Worm (Caenorhabditis elegans) whole organism, young adult: Measurements from ENCODE around the gene dpy-17.

Experiments used
- B0019.2 ChIP-seq: fragments of 200-800 bp; sonication (Bioruptor generic); conservative IDR thresholded peaks from 2 replicates; pipeline ENCODE4 v1.3.6; 2022; ENCODE audit warnings: missing genetic modification reagents, missing genetic modification characterization, missing compliant biosample characterization
- B0035.1 ChIP-seq: sonication (generic microtip); optimal IDR thresholded peaks from 2 replicates; lab custom pipeline; 2016; ENCODE audit warnings: missing genetic modification characterization, mild to moderate bottlenecking, missing compliant biosample characterization, missing genotype, missing genetic modification reagents
- D2030.7 ChIP-seq: fragments of 200-800 bp; sonication (Bioruptor generic); IDR thresholded peaks from 2 replicates; pipeline ENCODE4 v1.3.6; 2022; ENCODE audit warnings: missing genetic modification reagents, missing genetic modification characterization, missing compliant biosample characterization
- F23B12.7 ChIP-seq: sonication (generic microtip); optimal IDR thresholded peaks from 2 replicates; lab custom pipeline; 2017; ENCODE audit warnings: missing genetic modification characterization, mild to moderate bottlenecking, missing compliant biosample characterization, antibody characterized with exemption, moderate library complexity; ENCODE audit not compliant: insufficient read depth
- F52B5.7 ChIP-seq: sonication (generic microtip); optimal IDR thresholded peaks from 2 replicates; lab custom pipeline; 2016; ENCODE audit warnings: mild to moderate bottlenecking, missing genetic modification characterization, missing compliant biosample characterization
- F57A8.1 ChIP-seq: fragments of 200-800 bp; sonication (Bioruptor generic); optimal IDR thresholded peaks from 2 replicates; lab custom pipeline; 2018; ENCODE audit warnings: mild to moderate bottlenecking, missing genetic modification characterization, moderate library complexity, missing compliant biosample characterization
- F57C9.4 ChIP-seq: sonication (generic microtip); optimal IDR thresholded peaks from 2 replicates; lab custom pipeline; 2017; ENCODE audit warnings: mild to moderate bottlenecking, missing genetic modification characterization, missing compliant biosample characterization
- K11D2.4 ChIP-seq: fragments of 200-800 bp; sonication (Bioruptor generic); IDR thresholded peaks from 2 replicates; pipeline ENCODE4 v1.3.6; 2022; ENCODE audit warnings: missing genetic modification reagents, missing genetic modification characterization, missing compliant biosample characterization
- Y56A3A.18 ChIP-seq: fragments of 200-800 bp; sonication (Bioruptor generic); IDR thresholded peaks from 2 replicates; pipeline ENCODE4 v1.3.6; 2022; ENCODE audit warnings: missing genetic modification reagents, missing genetic modification characterization, missing compliant biosample characterization
- ZK185.1 ChIP-seq: sonication (generic microtip); optimal IDR thresholded peaks from 2 replicates; lab custom pipeline; 2016; ENCODE audit warnings: mild to moderate bottlenecking, missing genetic modification characterization, missing compliant biosample characterization; ENCODE audit not compliant: poor library complexity, severe bottlenecking
- aptf-2 ChIP-seq: fragments of 200-800 bp; sonication (Bioruptor generic); conservative IDR thresholded peaks from 2 replicates; pipeline ENCODE4 v1.3.6; 2022; ENCODE audit warnings: missing genetic modification reagents, missing genetic modification characterization, missing compliant biosample characterization
- atf-7 ChIP-seq: sonication (generic microtip); optimal IDR thresholded peaks from 2 replicates; lab custom pipeline; 2017; ENCODE audit warnings: mild to moderate bottlenecking, missing genetic modification characterization, missing compliant biosample characterization
- attf-3 ChIP-seq: fragments of 200-800 bp; sonication (Bioruptor generic); conservative IDR thresholded peaks from 2 replicates; pipeline ENCODE4 v1.3.6; 2022; ENCODE audit warnings: missing genetic modification reagents, missing genetic modification characterization, missing compliant biosample characterization
- attf-6 ChIP-seq: fragments of 200-800 bp; sonication (Bioruptor generic); IDR thresholded peaks from 2 replicates; pipeline ENCODE4 v1.3.6; 2022; ENCODE audit warnings: missing genetic modification reagents, missing genetic modification characterization, missing compliant biosample characterization
- cebp-1 ChIP-seq, 2 experiments: fragments of 200-800 bp in 1 of 2; sonication (Bioruptor generic) in 1 of 2; sonication (generic microtip) in 1 of 2; IDR thresholded peaks in 1 of 2; optimal IDR thresholded peaks in 1 of 2; 2 replicates each; pipeline versions ENCODE4 v1.3.6 to Lab custom; 2017 to 2022; ENCODE audit warnings: missing compliant biosample characterization in 2 of 2, missing genetic modification characterization in 2 of 2, mild to moderate bottlenecking in 1 of 2, missing genetic modification reagents in 1 of 2, moderate library complexity in 1 of 2
- cebp-2 ChIP-seq: fragments of 200-800 bp; sonication (Bioruptor generic); IDR thresholded peaks from 2 replicates; pipeline ENCODE4 v1.3.6; 2022; ENCODE audit warnings: missing genetic modification characterization, missing compliant biosample characterization
- ceh-27 ChIP-seq: fragments of 200-800 bp; sonication (Bioruptor generic); optimal IDR thresholded peaks from 2 replicates; lab custom pipeline; 2018; ENCODE audit warnings: mild to moderate bottlenecking, missing genetic modification characterization, moderate library complexity, missing compliant biosample characterization
- dox-1 ChIP-seq: fragments of 200-800 bp; sonication (Bioruptor generic); IDR thresholded peaks from 2 replicates; pipeline ENCODE4 v1.3.6; 2022; ENCODE audit warnings: missing genetic modification reagents, missing genetic modification characterization, missing compliant biosample characterization
- egl-18 ChIP-seq: fragments of 200-800 bp; sonication (Bioruptor generic); IDR thresholded peaks from 2 replicates; pipeline ENCODE4 v1.3.6; 2022; ENCODE audit warnings: missing genetic modification reagents, missing genetic modification characterization, missing compliant biosample characterization
- egl-44 ChIP-seq: fragments of 200-800 bp; sonication (Bioruptor generic); IDR thresholded peaks from 2 replicates; pipeline ENCODE4 v1.3.6; 2022; ENCODE audit warnings: missing genetic modification reagents, missing genetic modification characterization, missing compliant biosample characterization
- ekl-4 ChIP-seq: fragments of 200-800 bp; sonication (Bioruptor generic); IDR thresholded peaks from 2 replicates; pipeline ENCODE4 v1.3.6; 2022; ENCODE audit warnings: missing genetic modification reagents, missing genetic modification characterization, missing compliant biosample characterization
- ets-4 ChIP-seq: fragments of 200-800 bp; sonication (Bioruptor generic); optimal IDR thresholded peaks from 2 replicates; lab custom pipeline; 2018; ENCODE audit warnings: mild to moderate bottlenecking, missing genetic modification characterization, missing compliant biosample characterization
- gei-17 ChIP-seq: fragments of 200-800 bp; sonication (Bioruptor generic); optimal IDR thresholded peaks from 2 replicates; lab custom pipeline; 2018; ENCODE audit warnings: mild to moderate bottlenecking, missing genetic modification characterization, missing compliant biosample characterization
- hmg-1.2 ChIP-seq: fragments of 200-800 bp; sonication (Bioruptor generic); IDR thresholded peaks from 2 replicates; pipeline ENCODE4 v1.3.6; 2022; ENCODE audit warnings: missing genetic modification reagents, missing genetic modification characterization, missing compliant biosample characterization
- hsf-1 ChIP-seq: fragments of 200-800 bp; sonication (Bioruptor generic); IDR thresholded peaks from 2 replicates; pipeline ENCODE4 v1.3.6; 2022; ENCODE audit warnings: missing genetic modification reagents, missing genetic modification characterization, missing compliant biosample characterization
- lag-1 ChIP-seq: fragments of 200-800 bp; sonication (Bioruptor generic); IDR thresholded peaks from 2 replicates; pipeline ENCODE4 v1.3.6; 2022; ENCODE audit warnings: missing genetic modification reagents, missing genetic modification characterization, missing compliant biosample characterization
- lin-35 ChIP-seq, 3 experiments: fragments of 150-350 bp in 2 of 3; sonication (generic microtip) in 1 of 3; optimal IDR thresholded peaks; 2 replicates each; lab custom pipeline; 2014 to 2018; ENCODE audit warnings: missing biosample characterization in 3 of 3, missing genetic modification characterization in 3 of 3, missing genetic modification reagents in 3 of 3
- lin-54 ChIP-seq: fragments of 200-800 bp; sonication (Bioruptor generic); optimal IDR thresholded peaks from 2 replicates; lab custom pipeline; 2018; ENCODE audit warnings: mild to moderate bottlenecking, missing genetic modification characterization, missing compliant biosample characterization
- lsl-1 ChIP-seq: fragments of 200-800 bp; sonication (Bioruptor generic); optimal IDR thresholded peaks from 2 replicates; lab custom pipeline; 2018; ENCODE audit warnings: mild to moderate bottlenecking, missing genetic modification characterization, moderate library complexity, missing compliant biosample characterization
- lsy-27 ChIP-seq: sonication (generic microtip); optimal IDR thresholded peaks from 2 replicates; lab custom pipeline; 2017; ENCODE audit warnings: missing genetic modification characterization, mild to moderate bottlenecking, missing compliant biosample characterization, antibody characterized with exemption, missing genotype, borderline replicate concordance; ENCODE audit not compliant: insufficient read depth
- madf-3 ChIP-seq: fragments of 200-800 bp; sonication (Bioruptor generic); IDR thresholded peaks from 2 replicates; pipeline ENCODE4 v1.3.6; 2022; ENCODE audit warnings: missing genetic modification reagents, missing genetic modification characterization, missing compliant biosample characterization
- madf-6 ChIP-seq: fragments of 200-800 bp; sonication (Bioruptor generic); IDR thresholded peaks from 2 replicates; pipeline ENCODE4 v1.3.6; 2022; ENCODE audit warnings: missing genetic modification reagents, missing genetic modification characterization, missing compliant biosample characterization
- nfya-1 ChIP-seq: sonication (generic microtip); optimal IDR thresholded peaks from 2 replicates; lab custom pipeline; 2017; ENCODE audit warnings: antibody characterized with exemption, missing compliant biosample characterization, missing genetic modification characterization, borderline replicate concordance; ENCODE audit not compliant: insufficient read depth
- nfya-2 ChIP-seq: fragments of 200-800 bp; sonication (Bioruptor generic); IDR thresholded peaks from 2 replicates; pipeline ENCODE4 v1.3.6; 2022; ENCODE audit warnings: missing genetic modification reagents, missing genetic modification characterization, missing compliant biosample characterization
- pha-4 ChIP-seq: fragments of 150-350 bp; sonication (generic microtip); optimal IDR thresholded peaks from 2 replicates; lab custom pipeline; 2014; ENCODE audit warnings: missing biosample characterization, missing genetic modification reagents, missing genetic modification characterization
- rec-8 ChIP-seq, 2 experiments: sonication (generic microtip); optimal IDR thresholded peaks; 2 replicates each; lab custom pipeline; 2016; ENCODE audit warnings: mild to moderate bottlenecking in 2 of 2, missing genetic modification characterization in 2 of 2, missing genetic modification reagents in 2 of 2, missing genotype in 2 of 2, missing biosample characterization in 1 of 2, missing compliant biosample characterization in 1 of 2, moderate library complexity in 1 of 2
- rpc-1 ChIP-seq, 2 experiments: fragments of 150-350 bp in 1 of 2; sonication (generic microtip) in 1 of 2; optimal IDR thresholded peaks; 2 replicates each; lab custom pipeline; 2014 to 2018; ENCODE audit warnings: missing biosample characterization in 1 of 2, missing genetic modification characterization in 1 of 2, missing genetic modification reagents in 1 of 2, missing genotype in 1 of 2
- snpc-1.1 ChIP-seq: sonication (generic microtip); optimal IDR thresholded peaks from 2 replicates; lab custom pipeline; 2017; ENCODE audit warnings: missing genetic modification characterization, mild to moderate bottlenecking, missing compliant biosample characterization, antibody characterized with exemption, moderate library complexity, missing genotype, missing genetic modification reagents; ENCODE audit not compliant: insufficient read depth
- snpc-3.4 ChIP-seq: sonication (generic microtip); optimal IDR thresholded peaks from 2 replicates; lab custom pipeline; 2017; ENCODE audit warnings: missing genetic modification characterization, mild to moderate bottlenecking, missing compliant biosample characterization, antibody characterized with exemption, moderate library complexity, missing genotype, missing genetic modification reagents
- snpc-4 ChIP-seq, 5 experiments: fragments of 150-350 bp in 1 of 5; sonication (generic microtip) in 4 of 5; optimal IDR thresholded peaks; 2 replicates each; lab custom pipeline; 2014 to 2018; ENCODE audit warnings: missing genetic modification characterization in 5 of 5, missing biosample characterization in 3 of 5, antibody characterized with exemption in 2 of 5, mild to moderate bottlenecking in 2 of 5, missing compliant biosample characterization in 2 of 5, missing genotype in 2 of 5, moderate library complexity in 2 of 5, missing genetic modification reagents in 1 of 5
- tlf-1 ChIP-seq: fragments of 200-800 bp; sonication (Bioruptor generic); optimal IDR thresholded peaks from 2 replicates; lab custom pipeline; 2018; ENCODE audit warnings: mild to moderate bottlenecking, missing genetic modification characterization, missing compliant biosample characterization
- xnd-1 ChIP-seq: sonication (generic microtip); optimal IDR thresholded peaks from 2 replicates; lab custom pipeline; 2016; ENCODE audit warnings: missing genotype, missing genetic modification reagents, missing genetic modification characterization, missing compliant biosample characterization
- ztf-22 ChIP-seq: fragments of 200-800 bp; sonication (Bioruptor generic); optimal IDR thresholded peaks from 2 replicates; lab custom pipeline; 2018; ENCODE audit warnings: mild to moderate bottlenecking, missing genetic modification characterization, moderate library complexity, missing compliant biosample characterization
- ztf-28 ChIP-seq: fragments of 200-800 bp; sonication (Bioruptor generic); IDR thresholded peaks from 2 replicates; pipeline ENCODE4 v1.3.6; 2022; ENCODE audit warnings: missing genetic modification reagents, missing genetic modification characterization, missing compliant biosample characterization

dpy-17 gene

DNA sequence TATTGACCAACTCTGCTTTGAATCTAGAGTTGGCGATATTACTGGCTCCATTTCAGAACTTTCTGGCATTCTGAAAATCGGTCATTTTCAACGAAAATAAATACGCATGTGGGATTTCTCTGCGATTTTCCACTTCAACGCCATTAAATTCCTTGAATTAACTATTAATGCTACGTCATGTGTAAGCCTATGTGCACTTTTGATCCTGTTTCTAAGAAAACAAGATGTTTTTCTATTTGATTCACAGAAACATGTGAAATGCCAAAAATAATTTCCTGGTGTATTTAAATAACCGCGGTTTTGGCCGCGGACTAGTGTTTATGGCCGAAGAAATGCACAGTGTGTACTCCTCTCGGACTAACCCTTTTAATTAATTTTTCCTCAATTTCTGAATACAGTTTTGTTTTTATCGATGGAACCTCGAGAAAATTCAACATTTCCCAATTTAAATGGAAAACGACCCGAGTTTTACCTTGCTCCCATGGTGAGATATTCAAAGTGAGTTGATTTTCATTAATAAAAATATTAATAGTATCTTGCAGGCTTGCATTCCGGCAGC is 38.4 kb upstream of the dpy-17 start, which contains the start of the genes C45G9.11 and C45G9.2 (continued):
- TF ChIP-seq snpc-1.1 (tag; lab: Kevin White, UChicago) (no peak), hmg-1.2 (GFP tag; lab: Robert Waterston, UW) (no peak), F52B5.7 (no peak), egl-18 (no peak), F57A8.1 (GFP tag; lab: Kevin White, UChicago) (no peak), attf-6 (GFP tag; lab: Robert Waterston, UW) (no peak), attf-3 (GFP tag; lab: Robert Waterston, UW) (no peak), tlf-1 (GFP tag; lab: Kevin White, UChicago) (peak; percentile 13), nfya-2 (GFP tag; lab: Robert Waterston, UW) (no peak), cebp-2 (GFP tag; lab: Robert Waterston, UW) (no peak), F57C9.4 (no peak), hsf-1 (no peak), lsy-27 (tag; lab: Kevin White, UChicago) (no peak), lsl-1 (GFP tag; lab: Kevin White, UChicago) (peak; percentile 39), madf-6 (GFP tag; lab: Robert Waterston, UW) (peak; percentile 73; the same call in 1 of the 2 replicates), pha-4 (no peak), atf-7 (tag; lab: Kevin White, UChicago) (no peak), lag-1 (GFP tag; lab: Robert Waterston, UW) (no peak), B0035.1 (no peak), B0019.2 (no peak), lin-54 (GFP tag; lab: Kevin White, UChicago) (peak; percentile 83), ztf-22 (GFP tag; lab: Kevin White, UChicago) (no peak), D2030.7 (GFP tag; lab: Robert Waterston, UW) (no peak), gei-17 (no peak), ztf-28 (GFP tag; lab: Robert Waterston, UW) (peak; percentile 81; the same call in 1 of the 2 replicates), F23B12.7 (no peak), K11D2.4 (GFP tag; lab: Robert Waterston, UW) (no peak), rec-8 (tag; optimal IDR thresholded peaks at IDR 0.05; lab: Kevin White, UChicago) (peak in 1 of 2 experiments; percentile 39), aptf-2 (GFP tag; lab: Robert Waterston, UW) (no peak), lin-35 (GFP tag; optimal IDR thresholded peaks at IDR 0.05; lab: Kevin White, UChicago) (peak in 1 of 3 experiments; percentile 74), Y56A3A.18 (GFP tag; lab: Robert Waterston, UW) (no peak), ekl-4 (GFP tag; lab: Robert Waterston, UW) (0 out of 2 replicates have a peak, but pooled peaks have one; percentile 37), ets-4 (GFP tag; lab: Kevin White, UChicago) (no peak), madf-3 (no peak), ceh-27 (peak; percentile 88), snpc-3.4 (no peak), rpc-1 (optimal IDR thresholded peaks at IDR 0.05; lab: Kevin White, UChicago) (no peak), rpc-1 (tag; optimal IDR thresholded peaks at IDR 0.05; lab: Kevin White, UChicago) (no peak), dox-1 (GFP tag; lab: Robert Waterston, UW) (no peak), cebp-1 (GFP tag; IDR thresholded peaks at IDR 0.05; lab: Robert Waterston, UW) (no peak), cebp-1 (tag; optimal IDR thresholded peaks at IDR 0.05; lab: Kevin White, UChicago) (no peak), nfya-1 (tag; lab: Kevin White, UChicago) (no peak), snpc-4 (GFP tag; optimal IDR thresholded peaks at IDR 0.05; lab: Kevin White, UChicago) (no peak), snpc-4 (tag; optimal IDR thresholded peaks at IDR 0.05; lab: Kevin White, UChicago) (peak in 1 of 4 experiments; percentile 45), ZK185.1 (tag; lab: Kevin White, UChicago) (peak; percentile 85), xnd-1 (tag; lab: Kevin White, UChicago) (peak; percentile 50), egl-44 (GFP tag; lab: Robert Waterston, UW) (no peak)
